Worm (Caenorhabditis elegans) whole organism, L1 larva: ENCODE results near the gene alp-1.

ENCODE experiments used
- ceh-88 ChIP-seq: fragments of 200-800 bp; sonication (Bioruptor generic); IDR thresholded peaks from 2 replicates; pipeline ENCODE4 v1.3.6; 2022; ENCODE audit warnings: missing genetic modification characterization, missing compliant biosample characterization
- elt-3 ChIP-seq, 6 experiments: fragments of 150-350 bp in 1 of 6; sonication (generic microtip); optimal IDR thresholded peaks; 2 replicates each; lab custom pipeline; 2017 to 2018; ENCODE audit warnings: missing biosample characterization in 6 of 6, missing genetic modification characterization in 6 of 6, inconsistent platforms in 1 of 6
- fos-1 ChIP-seq: fragments of 150-350 bp; optimal IDR thresholded peaks from 2 replicates; lab custom pipeline; 2014; ENCODE audit warnings: missing biosample characterization, missing genetic modification characterization
- hpl-2 ChIP-seq: fragments of 150-350 bp; optimal IDR thresholded peaks from 2 replicates; lab custom pipeline; 2014; ENCODE audit warnings: missing biosample characterization, missing genetic modification reagents, missing genetic modification characterization
- lsy-2 ChIP-seq, 2 experiments: fragments of 150-350 bp; optimal IDR thresholded peaks; 2 replicates each; lab custom pipeline; 2014; ENCODE audit warnings: missing biosample characterization in 2 of 2, missing genetic modification characterization in 2 of 2
- mab-9 ChIP-seq: fragments of 200-800 bp; sonication (Bioruptor generic); IDR thresholded peaks from 2 replicates; pipeline ENCODE4 v1.3.6; 2022; ENCODE audit warnings: missing genetic modification reagents, missing genetic modification characterization, missing compliant biosample characterization
- mdl-1 ChIP-seq, 2 experiments: fragments of 150-350 bp; optimal IDR thresholded peaks; 2 replicates each; lab custom pipeline; 2014 to 2017; ENCODE audit warnings: missing biosample characterization in 2 of 2, missing genetic modification characterization in 2 of 2, inconsistent platforms in 1 of 2
- nhr-76 ChIP-seq: sonication (generic microtip); optimal IDR thresholded peaks from 2 replicates; lab custom pipeline; 2017; ENCODE audit warnings: missing biosample characterization, missing genetic modification characterization
- pax-3 ChIP-seq: fragments of 200-800 bp; sonication (Bioruptor generic); optimal IDR thresholded peaks from 2 replicates; lab custom pipeline; 2018; ENCODE audit warnings: mild to moderate bottlenecking, missing genetic modification characterization, moderate library complexity, missing compliant biosample characterization
- vab-15 ChIP-seq: sonication (generic microtip); optimal IDR thresholded peaks from 2 replicates; lab custom pipeline; 2017; ENCODE audit warnings: missing genotype, mild to moderate bottlenecking, missing genetic modification characterization, missing compliant biosample characterization

ce11 chrIV:8825997-8826605 is 26.2 kb upstream of the alp-1 start:
- peak in 2 of 6 experiments; percentile 27 to 28 for TF ChIP-seq elt-3 (tag; optimal IDR thresholded peaks at IDR 0.05; lab: Kevin White, UChicago)
- no peak for TF ChIP-seq mdl-1 (tag; optimal IDR thresholded peaks at IDR 0.05; lab: Kevin White, UChicago)
- no peak for TF ChIP-seq nhr-76 (tag; lab: Kevin White, UChicago)
- no peak for TF ChIP-seq mab-9 (GFP tag; lab: Robert Waterston, UW)
- TF ChIP-seq hpl-2 (GFP tag; lab: Kevin White, UChicago) = no peak
- TF ChIP-seq ceh-88 (GFP tag; lab: Robert Waterston, UW) = no peak; the same call in 1 of the 2 replicates
- no peak for TF ChIP-seq pax-3
- TF ChIP-seq vab-15 = no peak
- TF ChIP-seq fos-1 (tag; lab: Kevin White, UChicago) = no peak
- no peak for TF ChIP-seq lsy-2 (tag; optimal IDR thresholded peaks at IDR 0.05; lab: Kevin White, UChicago)
